Comparison of ENCODE assay signal across 5 worm cellular contexts in the genomic region with DNA sequence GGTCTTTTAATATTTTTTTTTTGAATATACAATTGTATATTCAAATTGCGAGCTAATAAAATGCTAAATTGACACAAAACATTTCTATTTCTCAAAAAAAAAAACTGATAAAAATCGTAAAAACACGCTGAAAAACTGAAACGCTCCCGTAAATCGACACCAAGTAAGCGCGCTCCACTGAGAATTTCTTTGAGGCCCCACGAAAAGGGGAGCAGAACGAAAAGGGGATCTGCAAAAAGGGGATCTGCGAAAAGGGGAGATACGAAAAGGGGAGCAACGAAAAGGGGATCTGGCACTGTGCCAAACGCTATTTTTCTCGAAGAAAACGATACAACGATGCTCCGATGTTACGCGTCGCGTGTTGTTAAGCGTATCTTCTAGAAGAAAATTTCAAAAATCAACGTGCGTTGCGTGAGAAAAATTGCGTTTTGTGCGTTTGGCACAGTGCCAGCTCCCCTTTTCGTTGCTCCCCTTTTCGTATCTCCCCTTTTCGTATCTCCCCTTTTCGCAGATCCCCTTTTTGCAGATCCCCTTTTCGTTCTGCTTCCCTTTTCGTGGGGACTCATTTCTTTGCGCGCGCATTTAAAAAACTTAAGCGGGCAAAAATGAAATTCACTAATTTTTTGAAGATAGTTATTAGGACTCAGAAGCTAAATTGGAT.
A peak's percentile ranks its signal among the peaks of the same experiment; 100 is the strongest.
TF ChIP-seq lines count a peak whose summit lies in the region.
"Not testable (repeated sequence)": the region's sequence is repeated elsewhere in the genome, so short reads cannot be mapped to it uniquely, and the experiment has no call there.

No protein-coding gene starts in this region.

TF ChIP-seq in whole organism, L1 larva, 84 proteins besides CTCF, POLR2A, EP300 and RAD21 (continues in another document):
- TF ChIP-seq nhr-19 (GFP tag; conservative IDR thresholded peaks at IDR 0.05; lab: Robert Waterston, UW) (peak; percentile 53), nhr-71 (tag; optimal IDR thresholded peaks at IDR 0.05; lab: Kevin White, UChicago) (peak; percentile 74), xbp-1 (tag; optimal IDR thresholded peaks at IDR 0.05; lab: Kevin White, UChicago) (peak; percentile 34), mab-9 (GFP tag; IDR thresholded peaks at IDR 0.05; lab: Robert Waterston, UW) (0 out of 2 replicates have a peak, but pooled peaks have one; percentile 15), snu-23 (GFP tag; optimal IDR thresholded peaks at IDR 0.05; lab: Kevin White, UChicago) (peak; percentile 60), dsc-1 (tag; optimal IDR thresholded peaks at IDR 0.05; lab: Kevin White, UChicago) (peak; percentile 38), isw-1 (GFP tag; IDR thresholded peaks at IDR 0.05; lab: Robert Waterston, UW) (peak; percentile 42), lsy-2 (tag; optimal IDR thresholded peaks at IDR 0.05; lab: Kevin White, UChicago) (peak; percentile 33 to 60), nhr-47 (tag; optimal IDR thresholded peaks at IDR 0.05; lab: Kevin White, UChicago) (peak; percentile 71), nhr-85 (tag; lab: Kevin White, UChicago) (peak; percentile 71), efl-1 (optimal IDR thresholded peaks at IDR 0.05; lab: Kevin White, UChicago) (peak; percentile 83 to 90), efl-1 (GFP tag; optimal IDR thresholded peaks at IDR 0.05 in 1 of 2; lab: Kevin White, UChicago) (peak; percentile 79 to 97), dpl-1 (GFP tag; optimal IDR thresholded peaks at IDR 0.05; lab: Kevin White, UChicago) (peak; percentile 45 to 84 (median 78)), rnt-1 (tag; optimal IDR thresholded peaks at IDR 0.05; lab: Kevin White, UChicago) (peak; percentile 70), fkh-8 (tag; optimal IDR thresholded peaks at IDR 0.05; lab: Kevin White, UChicago) (peak; percentile 53), F16B12.6 (tag; optimal IDR thresholded peaks at IDR 0.05; lab: Kevin White, UChicago) (peak; percentile 34)

TF ChIP-seq in whole organism, L3 larva, 47 proteins besides CTCF, POLR2A, EP300 and RAD21:
- TF ChIP-seq elt-2 (tag; optimal IDR thresholded peaks at IDR 0.05; lab: Kevin White, UChicago) (peak; percentile 10), R02D3.7 (tag; optimal IDR thresholded peaks at IDR 0.05; lab: Kevin White, UChicago) (peak; percentile 87), nfya-1 (tag; optimal IDR thresholded peaks at IDR 0.05; lab: Kevin White, UChicago; ENCODE audit: insufficient read depth) (peak; percentile 23), lsy-12 (tag; optimal IDR thresholded peaks at IDR 0.05; lab: Kevin White, UChicago) (peak; percentile 27), lin-15B (tag; optimal IDR thresholded peaks at IDR 0.05; lab: Kevin White, UChicago) (peak; percentile 29)
TF ChIP-seq in whole organism, L3 larva: peak in this region for 5; not testable (repeated sequence) for 42.

TF ChIP-seq in whole organism, early embryonic, 17 proteins besides CTCF, POLR2A, EP300 and RAD21:
- TF ChIP-seq sea-1 (GFP tag; conservative IDR thresholded peaks at IDR 0.05; lab: Robert Waterston, UW), result peak; percentile 66; the same call in 1 of the 2 replicates
- peak; percentile 33 for TF ChIP-seq ets-7 (tag; optimal IDR thresholded peaks at IDR 0.05; lab: Kevin White, UChicago)
- peak; percentile 32 for TF ChIP-seq aly-1 (tag; optimal IDR thresholded peaks at IDR 0.05; lab: Kevin White, UChicago)
- peak; percentile 63 for TF ChIP-seq pes-1 (GFP tag; IDR thresholded peaks at IDR 0.05; lab: Robert Waterston, UW)
- TF ChIP-seq scrt-1 (GFP tag; IDR thresholded peaks at IDR 0.05; lab: Robert Waterston, UW), result peak; percentile 23; the same call in 1 of the 2 replicates
- TF ChIP-seq tbx-37 (GFP tag; conservative IDR thresholded peaks at IDR 0.05; lab: Robert Waterston, UW), result peak; percentile 24; the same call in 1 of the 2 replicates
TF ChIP-seq in whole organism, early embryonic: peak in this region for 6; not testable (repeated sequence) for 11.

TF ChIP-seq in whole organism, midembryonic, 9 proteins besides CTCF, POLR2A, EP300 and RAD21:
- TF ChIP-seq ref-1 (GFP tag; conservative IDR thresholded peaks at IDR 0.05; lab: Robert Waterston, UW) (peak; percentile 53; the same call in 1 of the 2 replicates), flt-1 (GFP tag; IDR thresholded peaks at IDR 0.05; lab: Robert Waterston, UW) (peak; percentile 79), klf-2 (GFP tag; conservative IDR thresholded peaks at IDR 0.05; lab: Robert Waterston, UW) (peak; percentile 74)

TF ChIP-seq in whole organism, young adult, 124 proteins besides CTCF, POLR2A, EP300 and RAD21:
- TF ChIP-seq Y95B8A.8 (GFP tag; IDR thresholded peaks at IDR 0.05; lab: Robert Waterston, UW), result 0 out of 2 replicates have a peak, but pooled peaks have one; percentile 45
- TF ChIP-seq lsl-1 (GFP tag; optimal IDR thresholded peaks at IDR 0.05; lab: Kevin White, UChicago), result peak; percentile 28
- TF ChIP-seq attf-5 (GFP tag; optimal IDR thresholded peaks at IDR 0.05; lab: Kevin White, UChicago), result peak; percentile 85
- TF ChIP-seq ztf-6 (GFP tag; IDR thresholded peaks at IDR 0.05; lab: Robert Waterston, UW), result peak; percentile 62; the same call in 1 of the 2 replicates
- TF ChIP-seq lin-26 (GFP tag; IDR thresholded peaks at IDR 0.05; lab: Robert Waterston, UW), result peak; percentile 27; the same call in 1 of the 2 replicates
- peak; percentile 94 for TF ChIP-seq mcd-1 (GFP tag; IDR thresholded peaks at IDR 0.05; lab: Robert Waterston, UW)
- not testable (repeated sequence) for TF ChIP-seq cebp-1 (GFP tag; IDR thresholded peaks at IDR 0.05; lab: Robert Waterston, UW)
- peak; percentile 57 for TF ChIP-seq cebp-1 (tag; optimal IDR thresholded peaks at IDR 0.05; lab: Kevin White, UChicago)
- TF ChIP-seq F33H1.4 (GFP tag; IDR thresholded peaks at IDR 0.05; lab: Robert Waterston, UW), result peak; percentile 38
- peak; percentile 48; the same call in 1 of the 2 replicates for TF ChIP-seq zfh-2 (GFP tag; conservative IDR thresholded peaks at IDR 0.05; lab: Robert Waterston, UW)
- peak; percentile 39; the same call in 1 of the 2 replicates for TF ChIP-seq C17E4.6 (GFP tag; IDR thresholded peaks at IDR 0.05; lab: Robert Waterston, UW)
- TF ChIP-seq madf-3 (GFP tag; IDR thresholded peaks at IDR 0.05; lab: Robert Waterston, UW), result peak; percentile 82
- TF ChIP-seq ceh-27 (GFP tag; optimal IDR thresholded peaks at IDR 0.05; lab: Kevin White, UChicago), result peak; percentile 52
- peak; percentile 17 for TF ChIP-seq K12H6.12 (tag; optimal IDR thresholded peaks at IDR 0.05; lab: Kevin White, UChicago)
- TF ChIP-seq rec-8 (tag; optimal IDR thresholded peaks at IDR 0.05; lab: Kevin White, UChicago), result peak in 1 of 2 experiments; percentile 22
- TF ChIP-seq lin-40 (tag; optimal IDR thresholded peaks at IDR 0.05; lab: Kevin White, UChicago), result peak; percentile 34
- TF ChIP-seq ztf-18 (tag; optimal IDR thresholded peaks at IDR 0.05; lab: Kevin White, UChicago), result peak; percentile 35
- TF ChIP-seq ceh-100 (GFP tag; IDR thresholded peaks at IDR 0.05; lab: Robert Waterston, UW), result peak; percentile 98
- TF ChIP-seq egrh-3 (GFP tag; IDR thresholded peaks at IDR 0.05; lab: Robert Waterston, UW), result peak; percentile 72
- TF ChIP-seq tbp1 (GFP tag; optimal IDR thresholded peaks at IDR 0.05; lab: Kevin White, UChicago), result peak; percentile 21
- TF ChIP-seq madf-10 (tag; optimal IDR thresholded peaks at IDR 0.05; lab: Kevin White, UChicago), result peak; percentile 4
- TF ChIP-seq pbrm-1 (GFP tag; IDR thresholded peaks at IDR 0.05; lab: Robert Waterston, UW), result peak; percentile 76
- TF ChIP-seq hmg-1.2 (GFP tag; IDR thresholded peaks at IDR 0.05; lab: Robert Waterston, UW), result peak; percentile 31; the same call in 1 of the 2 replicates
- TF ChIP-seq lin-54 (GFP tag; optimal IDR thresholded peaks at IDR 0.05; lab: Kevin White, UChicago), result peak; percentile 77
- peak; percentile 51 for TF ChIP-seq dpl-1 (GFP tag; optimal IDR thresholded peaks at IDR 0.05; lab: Kevin White, UChicago)
- peak; percentile 52 for TF ChIP-seq unc-130 (GFP tag; optimal IDR thresholded peaks at IDR 0.05; lab: Kevin White, UChicago)
- TF ChIP-seq athp-1 (tag; optimal IDR thresholded peaks at IDR 0.05; lab: Kevin White, UChicago), result peak; percentile 27
- TF ChIP-seq madf-8 (GFP tag; conservative IDR thresholded peaks at IDR 0.05; lab: Robert Waterston, UW), result peak; percentile 36
- TF ChIP-seq ekl-4 (GFP tag; IDR thresholded peaks at IDR 0.05; lab: Robert Waterston, UW), result peak; percentile 71
- peak; percentile 39; the same call in 1 of the 2 replicates for TF ChIP-seq hmg-20 (GFP tag; IDR thresholded peaks at IDR 0.05; lab: Robert Waterston, UW)
- peak; percentile 50; the same call in 1 of the 2 replicates for TF ChIP-seq egl-44 (GFP tag; IDR thresholded peaks at IDR 0.05; lab: Robert Waterston, UW)
- peak; percentile 73 for TF ChIP-seq K11D2.4 (GFP tag; IDR thresholded peaks at IDR 0.05; lab: Robert Waterston, UW)
- TF ChIP-seq lin-35 (GFP tag; optimal IDR thresholded peaks at IDR 0.05; lab: Kevin White, UChicago), result peak in 2 of 3 experiments; percentile 12 to 81
- peak; percentile 80 for TF ChIP-seq ztf-28 (GFP tag; IDR thresholded peaks at IDR 0.05; lab: Robert Waterston, UW)
- TF ChIP-seq Y67H2A.10 (GFP tag; conservative IDR thresholded peaks at IDR 0.05; lab: Robert Waterston, UW), result peak; percentile 21; the same call in 1 of the 2 replicates
- TF ChIP-seq nhr-80 (tag; optimal IDR thresholded peaks at IDR 0.05; lab: Kevin White, UChicago), result peak; percentile 25
- TF ChIP-seq madf-6 (GFP tag; IDR thresholded peaks at IDR 0.05; lab: Robert Waterston, UW), result peak; percentile 45
- peak; percentile 54 for TF ChIP-seq ceh-91 (GFP tag; IDR thresholded peaks at IDR 0.05; lab: Robert Waterston, UW)
- peak; percentile 77 for TF ChIP-seq dox-1 (GFP tag; IDR thresholded peaks at IDR 0.05; lab: Robert Waterston, UW)
- peak; percentile 63 for TF ChIP-seq rcor-1 (GFP tag; IDR thresholded peaks at IDR 0.05; lab: Robert Waterston, UW)
- peak; percentile 71; the same call in 1 of the 2 replicates for TF ChIP-seq B0019.2 (GFP tag; conservative IDR thresholded peaks at IDR 0.05; lab: Robert Waterston, UW)
- TF ChIP-seq attf-3 (GFP tag; conservative IDR thresholded peaks at IDR 0.05; lab: Robert Waterston, UW), result peak; percentile 88
- TF ChIP-seq efl-1 (GFP tag; optimal IDR thresholded peaks at IDR 0.05; lab: Kevin White, UChicago), result peak; percentile 60
- peak; percentile 91 for TF ChIP-seq D2030.7 (GFP tag; IDR thresholded peaks at IDR 0.05; lab: Robert Waterston, UW)
- TF ChIP-seq aptf-2 (GFP tag; conservative IDR thresholded peaks at IDR 0.05; lab: Robert Waterston, UW), result 0 out of 2 replicates have a peak, but pooled peaks have one; percentile 10
- 0 out of 2 replicates have a peak, but pooled peaks have one; percentile 42 for TF ChIP-seq lir-1 (GFP tag; conservative IDR thresholded peaks at IDR 0.05; lab: Robert Waterston, UW)
- peak; percentile 35 for TF ChIP-seq T07F8.4 (tag; optimal IDR thresholded peaks at IDR 0.05; lab: Kevin White, UChicago)
